Fruit fly (Drosophila melanogaster) whole organism: ENCODE results near the gene mRpS18C.

Source experiments
- CG8478 ChIP-seq: fragments of >200 bp; optimal IDR thresholded peaks from 2 replicates; lab custom pipeline; 2018; ENCODE audit warnings: inconsistent platforms
- Dll ChIP-seq: fragments of >200 bp; optimal IDR thresholded peaks from 2 replicates; lab custom pipeline; 2017

DNA sequence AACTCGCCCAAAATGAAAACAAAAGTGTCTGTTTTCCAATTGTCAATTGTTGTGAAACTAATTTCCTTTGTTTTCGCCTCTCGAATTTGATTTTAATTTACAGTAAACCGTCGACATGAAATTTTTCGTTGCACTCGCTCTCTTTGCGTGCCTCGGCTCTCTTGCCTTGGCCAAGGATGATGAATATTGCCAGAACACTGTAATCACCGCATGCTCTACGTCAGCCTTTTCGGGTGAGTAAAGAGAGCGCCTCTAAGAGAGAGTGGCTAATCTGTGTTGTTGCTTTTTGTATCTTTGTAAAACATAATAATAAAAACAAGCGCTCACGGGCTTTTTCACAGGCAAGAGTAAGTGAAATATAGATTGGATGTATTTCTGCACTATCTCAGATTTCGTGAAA, 34.7 kb upstream of the mRpS18C start:
- TF ChIP-seq Dll (lab: Kevin White, UChicago) (no peak), CG8478 (lab: Kevin White, UChicago) (no peak)
